Worm (Caenorhabditis elegans): Measurements from ENCODE around the gene ets-4.
A peak's percentile ranks its signal among the peaks of the same experiment; 100 is the strongest.

The ets-4 gene

ce11 chrX:6514466-6514865 is 4.2 kb upstream of the ets-4 start:
- TF ChIP-seq elt-2 (tag; optimal IDR thresholded peaks at IDR 0.05) (peak; percentile 47), elt-1 (tag; optimal IDR thresholded peaks at IDR 0.05) (no peak), mdl-1 (tag; optimal IDR thresholded peaks at IDR 0.05) (no peak), egl-5 (tag; optimal IDR thresholded peaks at IDR 0.05) (no peak), elt-3 (tag; optimal IDR thresholded peaks at IDR 0.05) (peak in 1 of 3 experiments; percentile 32), nhr-23 (tag; optimal IDR thresholded peaks at IDR 0.05) (peak; percentile 61), egl-27 (tag; optimal IDR thresholded peaks at IDR 0.05) (no peak), sea-2 (GFP tag; optimal IDR thresholded peaks at IDR 0.05) (no peak), ztf-11 (tag; optimal IDR thresholded peaks at IDR 0.05) (no peak)

ce11 chrX:6515267-6515666 is 3.4 kb upstream of the ets-4 start:
- TF ChIP-seq fos-1 (tag; optimal IDR thresholded peaks at IDR 0.05) (no peak), zag-1 (tag; optimal IDR thresholded peaks at IDR 0.05) (no peak), unc-39 (tag; optimal IDR thresholded peaks at IDR 0.05) (no peak), mml-1 (tag; optimal IDR thresholded peaks at IDR 0.05) (no peak), nhr-25 (tag; optimal IDR thresholded peaks at IDR 0.05) (peak; percentile 78), aly-2 (tag; optimal IDR thresholded peaks at IDR 0.05) (no peak), nhr-43 (tag; optimal IDR thresholded peaks at IDR 0.05; ENCODE audit: poor library complexity, severe bottlenecking) (peak; percentile 28), elt-1 (tag; optimal IDR thresholded peaks at IDR 0.05) (no peak), nhr-23 (tag; optimal IDR thresholded peaks at IDR 0.05) (peak; percentile 95), pha-4 (tag; optimal IDR thresholded peaks at IDR 0.05) (no peak), hmg-11 (tag; optimal IDR thresholded peaks at IDR 0.05) (no peak), unc-62 (GFP tag; optimal IDR thresholded peaks at IDR 0.05) (peak; percentile 10), R02D3.7 (tag; optimal IDR thresholded peaks at IDR 0.05) (no peak), ztf-4 (tag; optimal IDR thresholded peaks at IDR 0.05) (no peak), tbx-2 (tag; optimal IDR thresholded peaks at IDR 0.05) (no peak)

- peak; percentile 47 for TF ChIP-seq skn-1 (tag; optimal IDR thresholded peaks at IDR 0.05)
- peak; percentile 96 for TF ChIP-seq elt-2 (tag; optimal IDR thresholded peaks at IDR 0.05)
- TF ChIP-seq lin-15B (tag; optimal IDR thresholded peaks at IDR 0.05) = no peak
- TF ChIP-seq pha-4 (tag; optimal IDR thresholded peaks at IDR 0.05) = peak; percentile 2
- peak; percentile 22 for TF ChIP-seq pqm-1 (tag; optimal IDR thresholded peaks at IDR 0.05)
Measured at ce11 chrX:6517025-6517770, 1.5 kb upstream of the ets-4 start.

DNA sequence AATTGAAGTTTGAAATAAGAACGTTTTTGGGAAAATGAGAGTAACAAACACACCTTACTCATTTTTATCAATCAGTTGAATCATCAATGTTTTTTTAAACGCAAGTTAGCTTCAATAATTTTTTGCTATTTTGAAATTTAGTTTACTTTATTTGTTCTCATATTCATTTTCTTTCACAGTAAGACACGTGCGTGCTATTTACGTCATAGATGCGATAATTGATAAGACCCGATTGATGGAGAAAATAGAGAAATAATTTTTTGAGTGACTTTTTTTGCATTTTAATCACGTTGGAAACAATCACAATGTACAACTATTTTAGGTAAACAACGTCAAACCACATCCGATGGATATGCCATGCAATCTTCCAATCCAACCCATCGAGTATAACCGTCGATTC is 790 bp downstream of the ets-4 start:
- TF ChIP-seq fkh-2 (tag; optimal IDR thresholded peaks at IDR 0.05) = no peak
- TF ChIP-seq nhr-23 (tag; optimal IDR thresholded peaks at IDR 0.05) = no peak
- TF ChIP-seq lsy-12 (tag; optimal IDR thresholded peaks at IDR 0.05) = no peak
- TF ChIP-seq egl-5 (tag; optimal IDR thresholded peaks at IDR 0.05) = no peak
- no peak for TF ChIP-seq elt-3 (tag; optimal IDR thresholded peaks at IDR 0.05)
- no peak for TF ChIP-seq mml-1 (tag; optimal IDR thresholded peaks at IDR 0.05)
- TF ChIP-seq tbx-2 (tag; optimal IDR thresholded peaks at IDR 0.05) = no peak
- TF ChIP-seq mdl-1 (tag; optimal IDR thresholded peaks at IDR 0.05) = no peak
- TF ChIP-seq nhr-237 (tag; optimal IDR thresholded peaks at IDR 0.05) = no peak
- TF ChIP-seq nhr-77 (tag; optimal IDR thresholded peaks at IDR 0.05) = no peak
- TF ChIP-seq jun-1 (tag; optimal IDR thresholded peaks at IDR 0.05) = no peak
- TF ChIP-seq elt-2 (tag; optimal IDR thresholded peaks at IDR 0.05) = peak; percentile 65
- no peak for TF ChIP-seq ceh-9 (tag; optimal IDR thresholded peaks at IDR 0.05)
- TF ChIP-seq fkh-10 (GFP tag; optimal IDR thresholded peaks at IDR 0.05) = no peak
- peak; percentile 29 for TF ChIP-seq pha-4 (tag; optimal IDR thresholded peaks at IDR 0.05)
- no peak for TF ChIP-seq fos-1 (tag; optimal IDR thresholded peaks at IDR 0.05)
- TF ChIP-seq lin-39 (tag; optimal IDR thresholded peaks at IDR 0.05) = no peak
- TF ChIP-seq ceh-16 (tag; optimal IDR thresholded peaks at IDR 0.05) = no peak
- no peak for TF ChIP-seq R02D3.7 (tag; optimal IDR thresholded peaks at IDR 0.05)
- TF ChIP-seq ceh-28 (tag; optimal IDR thresholded peaks at IDR 0.05) = no peak
- no peak for TF ChIP-seq snpc-4 (tag; optimal IDR thresholded peaks at IDR 0.05)
- no peak for TF ChIP-seq egl-27 (tag; optimal IDR thresholded peaks at IDR 0.05)
- no peak for TF ChIP-seq skn-1 (tag; optimal IDR thresholded peaks at IDR 0.05)
- no peak for TF ChIP-seq ceh-82 (tag; optimal IDR thresholded peaks at IDR 0.05)
- TF ChIP-seq pqm-1 (tag; optimal IDR thresholded peaks at IDR 0.05) = peak; percentile 45

All from whole organism, L3 larva.